Worm (Caenorhabditis elegans): ENCODE data around the gene C28H8.5.

Gene C28H8.5

DNA sequence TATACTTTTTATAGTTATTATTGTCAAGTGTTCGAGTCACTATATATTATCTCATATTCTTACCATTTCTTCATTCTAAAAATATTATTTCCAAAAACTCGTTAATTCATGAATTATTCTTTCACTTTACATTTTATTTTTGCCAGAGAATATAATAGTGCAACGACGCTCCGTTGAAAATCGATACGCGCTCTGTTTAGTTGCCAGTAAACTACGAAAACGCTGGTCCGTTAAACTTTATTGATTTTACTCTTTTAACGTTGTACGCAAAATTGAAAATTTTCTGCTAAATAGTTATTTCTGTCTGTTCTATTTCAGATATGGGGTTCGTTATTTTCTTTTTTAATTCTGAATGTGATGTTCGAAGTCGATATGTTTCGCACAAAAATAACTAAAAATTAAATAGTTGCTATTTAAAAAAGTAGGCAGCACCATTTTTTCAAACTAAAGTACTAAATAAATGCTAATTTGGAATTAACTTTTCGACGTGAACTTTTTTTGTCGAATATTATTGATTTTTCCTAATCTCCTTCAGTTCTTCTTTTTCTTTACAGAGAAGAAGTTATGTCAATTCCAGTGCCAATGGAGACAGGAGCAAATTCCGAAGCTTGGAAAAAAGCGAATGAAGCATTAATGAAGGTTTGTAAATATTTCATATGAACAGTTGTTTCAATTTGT, 4.7 kb upstream of the C28H8.5 start, which contains the start of gene hpo-10 (continued):
- TF ChIP-seq hlh-4 (tag; optimal IDR thresholded peaks at IDR 0.05) (no peak), ceh-8 (GFP tag; optimal IDR thresholded peaks at IDR 0.05) (no peak), C16A3.4 (tag; optimal IDR thresholded peaks at IDR 0.05) (peak; percentile 33), efl-3 (GFP tag; optimal IDR thresholded peaks at IDR 0.05) (no peak), snpc-4 (tag; optimal IDR thresholded peaks at IDR 0.05) (no peak), pax-3 (tag; optimal IDR thresholded peaks at IDR 0.05) (no peak), C34B4.2 (tag; optimal IDR thresholded peaks at IDR 0.05) (no peak), elt-3 (tag; optimal IDR thresholded peaks at IDR 0.05) (no peak), nhr-47 (tag; optimal IDR thresholded peaks at IDR 0.05) (peak; percentile 35), jun-1 (tag; optimal IDR thresholded peaks at IDR 0.05) (no peak), lin-14 (GFP tag; optimal IDR thresholded peaks at IDR 0.05) (peak; percentile 14)

DNA sequence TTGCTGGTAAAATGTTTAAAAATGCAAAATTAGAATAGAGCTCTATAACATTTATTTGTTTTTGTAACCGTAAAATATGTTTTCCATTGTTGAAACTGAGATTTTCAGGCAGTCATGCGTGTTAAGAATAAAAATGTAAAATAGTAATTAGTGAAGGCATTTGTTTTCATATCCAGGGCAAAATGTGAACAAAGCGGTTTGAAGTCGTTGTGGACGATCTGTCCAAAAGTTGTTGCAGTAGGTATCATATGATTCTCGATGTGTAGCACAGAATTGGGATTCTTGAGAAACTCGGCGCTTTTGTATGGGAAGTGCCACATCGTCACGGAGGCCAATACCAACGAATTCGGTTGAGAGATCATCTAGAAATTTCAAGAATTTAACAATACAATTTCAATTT, 1.8 kb upstream of the C28H8.5 start:
- TF ChIP-seq ama-1 (optimal IDR thresholded peaks at IDR 0.05) (peak; percentile 41), snpc-4 (tag; optimal IDR thresholded peaks at IDR 0.05) (no peak)

DNA sequence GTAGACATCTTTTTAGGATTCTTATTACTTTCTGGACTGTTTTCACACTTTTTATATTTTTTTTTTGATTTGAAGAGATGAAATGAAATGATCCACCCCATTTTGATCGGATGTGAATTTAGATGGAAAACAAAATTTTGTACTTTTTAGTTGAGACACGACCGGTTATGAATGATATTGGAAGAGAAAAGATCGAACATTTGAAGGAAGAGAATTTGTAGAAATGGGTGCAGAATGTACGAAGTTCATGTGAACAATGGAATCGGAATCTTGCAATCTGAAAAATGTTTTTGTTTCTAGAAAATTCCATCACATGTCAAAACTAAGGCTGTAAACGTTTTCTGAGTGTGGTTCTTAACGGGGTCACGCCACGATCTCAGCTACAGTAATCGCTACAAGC, 1.3 kb upstream of the C28H8.5 start, which contains the start of gene F01F1.14:
TSS of gene F01F1.14 (minus strand) at position 101 of the 400 bp plus-strand sequence.
- TF ChIP-seq nhr-19 (GFP tag; conservative IDR thresholded peaks at IDR 0.05) (no peak), lin-14 (GFP tag; optimal IDR thresholded peaks at IDR 0.05) (no peak), blmp-1 (tag; optimal IDR thresholded peaks at IDR 0.05) (no peak)

ce11 chrIII:5883517-5883916, 590 bp upstream of the C28H8.5 start:
- TF ChIP-seq hlh-17 (GFP tag; optimal IDR thresholded peaks at IDR 0.05; ENCODE audit: borderline replicate concordance) (no peak), blmp-1 (tag; optimal IDR thresholded peaks at IDR 0.05) (peak; percentile 92)

ce11 chrIII:5884459-5884858, 352 bp downstream of the C28H8.5 start:
- no peak for TF ChIP-seq elt-3 (tag; optimal IDR thresholded peaks at IDR 0.05)
- TF ChIP-seq hlh-17 (GFP tag; optimal IDR thresholded peaks at IDR 0.05; ENCODE audit: borderline replicate concordance), result no peak
- TF ChIP-seq fkh-8 (tag; optimal IDR thresholded peaks at IDR 0.05), result no peak
- TF ChIP-seq aha-1 (tag; optimal IDR thresholded peaks at IDR 0.05), result no peak
- TF ChIP-seq fkh-4 (tag; optimal IDR thresholded peaks at IDR 0.05; ENCODE audit: borderline replicate concordance), result no peak
- no peak for TF ChIP-seq efl-1 (optimal IDR thresholded peaks at IDR 0.05)
- TF ChIP-seq efl-1 (GFP tag; optimal IDR thresholded peaks at IDR 0.05 in 1 of 2), result peak in 1 of 2 experiments; percentile 38

ce11 chrIII:5886893-5887292, 2.8 kb downstream of the C28H8.5 start, which contains the start of gene C28H8.7:
C28H8.7 (minus strand) TSS chrIII:5886993.
- TF ChIP-seq skn-1 (tag; optimal IDR thresholded peaks at IDR 0.05) (no peak), C16A3.4 (tag; optimal IDR thresholded peaks at IDR 0.05) (no peak), rnt-1 (tag; optimal IDR thresholded peaks at IDR 0.05) (no peak), nhr-237 (tag; optimal IDR thresholded peaks at IDR 0.05) (no peak), ets-5 (GFP tag; IDR thresholded peaks at IDR 0.05) (no peak), hlh-17 (GFP tag; optimal IDR thresholded peaks at IDR 0.05; ENCODE audit: borderline replicate concordance) (no peak), nhr-71 (tag; optimal IDR thresholded peaks at IDR 0.05) (no peak), sup-37 (GFP tag; optimal IDR thresholded peaks at IDR 0.05) (no peak), fkh-8 (tag; optimal IDR thresholded peaks at IDR 0.05) (no peak), snu-23 (GFP tag; optimal IDR thresholded peaks at IDR 0.05) (no peak), lin-14 (GFP tag; optimal IDR thresholded peaks at IDR 0.05) (no peak), ces-1 (GFP tag; optimal IDR thresholded peaks at IDR 0.05) (no peak), mep-1 (tag; optimal IDR thresholded peaks at IDR 0.05) (no peak), nhr-76 (tag; optimal IDR thresholded peaks at IDR 0.05) (no peak), mef-2 (tag; optimal IDR thresholded peaks at IDR 0.05) (no peak), ceh-82 (tag; optimal IDR thresholded peaks at IDR 0.05) (no peak)

Data from whole organism, L1 larva.